Fruit fly (Drosophila melanogaster) whole organism, wandering third instar larva: Measurements from ENCODE around the gene CG1632.

ENCODE experiments used
- CG32264 ChIP-seq: fragments of 200-800 bp; sonication (Bioruptor generic); optimal IDR thresholded peaks from 2 replicates; lab custom pipeline; 2016; ENCODE audit warnings: missing biosample characterization, missing genetic modification characterization
- pan ChIP-seq: fragments of >200 bp; optimal IDR thresholded peaks from 2 replicates; lab custom pipeline; 2017
- rgr ChIP-seq: fragments of 200-800 bp; sonication (Bioruptor generic); optimal IDR thresholded peaks from 3 replicates; lab custom pipeline; 2016; ENCODE audit warnings: missing biosample characterization, mild to moderate bottlenecking, missing genetic modification characterization

DNA sequence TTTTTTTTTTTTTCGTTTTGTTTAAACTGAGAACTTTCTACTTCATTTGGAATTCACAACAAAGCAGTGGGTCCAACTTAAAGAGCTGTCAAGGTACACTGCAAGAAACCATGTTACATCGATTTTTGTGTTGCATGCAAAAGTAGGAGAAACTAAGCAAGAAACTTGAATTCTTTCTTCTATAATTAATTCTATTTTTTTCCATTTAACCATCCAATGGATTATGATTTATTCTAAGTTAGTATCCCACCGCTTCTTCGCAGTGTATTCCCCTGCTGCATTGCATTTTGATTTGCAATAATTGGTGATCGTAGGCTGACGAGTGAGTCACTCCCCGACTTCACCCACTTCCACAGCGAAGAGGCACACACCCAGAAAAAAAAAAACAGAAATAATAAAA lies 7.4 kb downstream of the CG1632 start:
- TF ChIP-seq CG32264 (no peak), pan (lab: Kevin White, UChicago) (no peak), rgr (no peak)
